Worm (Caenorhabditis elegans) whole organism, L4 larva: Measurements from ENCODE around the gene C52E2.5.

Source experiments
- ZK546.5 ChIP-seq, 2 experiments: sonication (generic microtip); optimal IDR thresholded peaks; 2 replicates each; lab custom pipeline; 2017; ENCODE audit warnings: missing biosample characterization in 2 of 2, missing genetic modification characterization in 2 of 2
- aha-1 ChIP-seq: fragments of 150-350 bp; peaks from one replicate; lab custom pipeline; 2014; ENCODE audit warnings: missing biosample characterization, missing genetic modification characterization
- dmd-8 ChIP-seq: fragments of 200-800 bp; sonication (Bioruptor generic); IDR thresholded peaks from 2 replicates; pipeline ENCODE4 v1.3.6; 2022; ENCODE audit warnings: missing genetic modification characterization, missing compliant biosample characterization
- fkh-10 ChIP-seq: fragments of 150-350 bp; optimal IDR thresholded peaks from 2 replicates; lab custom pipeline; 2014; ENCODE audit warnings: missing biosample characterization, missing genetic modification reagents, missing genetic modification characterization
- fos-1 ChIP-seq: fragments of 150-350 bp; optimal IDR thresholded peaks from 2 replicates; lab custom pipeline; 2014; ENCODE audit warnings: missing biosample characterization, missing genetic modification characterization
- nhr-10 ChIP-seq: fragments of 150-350 bp; optimal IDR thresholded peaks from 2 replicates; lab custom pipeline; 2014; ENCODE audit warnings: missing biosample characterization, missing genetic modification characterization
- nhr-48 ChIP-seq: sonication (generic microtip); optimal IDR thresholded peaks from 2 replicates; lab custom pipeline; 2016; ENCODE audit warnings: mild to moderate bottlenecking, missing genetic modification characterization, missing compliant biosample characterization
- pha-4 ChIP-seq, 2 experiments: fragments of 150-350 bp in 1 of 2; fragments of 200-800 bp in 1 of 2; sonication (Bioruptor generic) in 1 of 2; IDR thresholded peaks in 1 of 2; optimal IDR thresholded peaks in 1 of 2; 2 replicates each; pipeline versions ENCODE4 v1.3.6 to Lab custom; 2014 to 2022; ENCODE audit warnings: missing genetic modification characterization in 2 of 2, missing genetic modification reagents in 2 of 2, missing biosample characterization in 1 of 2, missing compliant biosample characterization in 1 of 2
- sdz-12 ChIP-seq: fragments of 200-800 bp; sonication (Bioruptor generic); optimal IDR thresholded peaks from 2 replicates; lab custom pipeline; 2018; ENCODE audit warnings: mild to moderate bottlenecking, missing genetic modification characterization, missing compliant biosample characterization
- skn-1 ChIP-seq: fragments of 150-350 bp; optimal IDR thresholded peaks from 2 replicates; lab custom pipeline; 2014; ENCODE audit warnings: missing biosample characterization, missing genetic modification characterization
- snpc-4 ChIP-seq: fragments of 150-350 bp; optimal IDR thresholded peaks from 2 replicates; lab custom pipeline; 2014; ENCODE audit warnings: missing biosample characterization, missing genetic modification characterization

ce11 chrII:1836204-1836603 lies 6.5 kb downstream of the C52E2.5 start, which contains the start of gene T08E11.1:
- TF ChIP-seq skn-1 (tag; lab: Kevin White, UChicago) (no peak), snpc-4 (tag; lab: Kevin White, UChicago) (no peak), fos-1 (tag; lab: Kevin White, UChicago) (no peak), pha-4 (GFP tag; IDR thresholded peaks at IDR 0.05; lab: Robert Waterston, UW) (no peak), pha-4 (tag; optimal IDR thresholded peaks at IDR 0.05; lab: Kevin White, UChicago) (no peak), nhr-10 (tag; lab: Kevin White, UChicago) (no peak), nhr-48 (tag; lab: Kevin White, UChicago) (no peak), fkh-10 (GFP tag; lab: Kevin White, UChicago) (no peak), aha-1 (tag; lab: Kevin White, UChicago) (no peak), dmd-8 (no peak), ZK546.5 (tag; optimal IDR thresholded peaks at IDR 0.05; lab: Kevin White, UChicago) (no peak), sdz-12 (GFP tag; lab: Kevin White, UChicago) (no peak)
